Worm (Caenorhabditis elegans) whole organism, L1 larva: Measurements from ENCODE around the gene Y54F10AL.1.

Source experiments
- lin-39 ChIP-seq: fragments of 150-350 bp; optimal IDR thresholded peaks from 2 replicates; lab custom pipeline; 2014; ENCODE audit warnings: missing biosample characterization, missing genetic modification reagents, missing genetic modification characterization
- nhr-77 ChIP-seq: fragments of 150-350 bp; optimal IDR thresholded peaks from 2 replicates; lab custom pipeline; 2014; ENCODE audit warnings: missing biosample characterization, missing genetic modification characterization
- nhr-90 ChIP-seq: sonication (generic microtip); optimal IDR thresholded peaks from 2 replicates; lab custom pipeline; 2016; ENCODE audit warnings: mild to moderate bottlenecking, missing genetic modification characterization, missing compliant biosample characterization; ENCODE audit not compliant: poor library complexity
- unc-62 ChIP-seq: fragments of 150-350 bp; optimal IDR thresholded peaks from 2 replicates; lab custom pipeline; 2014; ENCODE audit warnings: missing biosample characterization, missing genetic modification reagents, missing genetic modification characterization

DNA sequence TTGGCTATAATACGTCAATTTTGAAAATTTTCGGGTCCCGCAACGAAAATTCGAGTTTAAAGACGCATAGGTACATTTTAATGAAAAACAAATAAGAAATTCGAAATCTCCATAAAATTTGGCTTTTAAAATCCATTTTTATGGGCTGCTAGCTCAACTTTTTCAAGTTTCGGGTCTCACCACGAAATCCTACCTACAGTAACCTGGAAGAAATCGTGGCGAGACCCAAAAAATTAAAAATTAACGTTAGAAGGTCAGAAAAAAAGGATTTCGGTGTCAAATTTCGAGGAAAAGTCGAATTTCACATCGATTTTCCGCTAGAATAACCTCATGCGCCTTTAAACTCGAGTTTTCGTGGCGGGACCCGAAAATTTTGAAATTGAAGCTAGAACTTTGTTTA is 5.3 kb upstream of the Y54F10AL.1 start:
- TF ChIP-seq nhr-90 (tag; lab: Kevin White, UChicago): no peak
- TF ChIP-seq nhr-77 (tag; lab: Kevin White, UChicago): no peak
- no peak for TF ChIP-seq lin-39
- TF ChIP-seq unc-62 (GFP tag; lab: Kevin White, UChicago): no peak
